Worm (Caenorhabditis elegans) whole organism, early embryonic: ENCODE measurements around the gene H12D21.9.

Source experiments
- B0310.2 ChIP-seq: sonication (generic microtip); optimal IDR thresholded peaks from 2 replicates; lab custom pipeline; 2016; ENCODE audit warnings: mild to moderate bottlenecking, missing genetic modification characterization, missing compliant biosample characterization
- aly-1 ChIP-seq: sonication (generic microtip); optimal IDR thresholded peaks from 2 replicates; lab custom pipeline; 2016; ENCODE audit warnings: missing genetic modification characterization, missing compliant biosample characterization
- ama-1 ChIP-seq: fragments of 150-350 bp; optimal IDR thresholded peaks from 2 replicates; lab custom pipeline; 2014
- ceh-13 ChIP-seq: fragments of 200-800 bp; sonication (Bioruptor generic); optimal IDR thresholded peaks from 2 replicates; lab custom pipeline; 2018; ENCODE audit warnings: mild to moderate bottlenecking, missing genetic modification characterization, missing compliant biosample characterization
- ets-7 ChIP-seq: sonication (generic microtip); optimal IDR thresholded peaks from 2 replicates; lab custom pipeline; 2016; ENCODE audit warnings: missing genotype, missing genetic modification characterization, missing compliant biosample characterization
- flt-1 ChIP-seq: fragments of 200-800 bp; sonication (Bioruptor generic); IDR thresholded peaks from 2 replicates; pipeline ENCODE4 v1.3.6; 2022; ENCODE audit warnings: missing genetic modification characterization, missing compliant biosample characterization
- hmbx-1 ChIP-seq: sonication (generic microtip); optimal IDR thresholded peaks from 2 replicates; lab custom pipeline; 2016; ENCODE audit warnings: mild to moderate bottlenecking, missing genetic modification characterization, missing compliant biosample characterization
- hmg-4 ChIP-seq: fragments of 200-800 bp; sonication (Bioruptor generic); optimal IDR thresholded peaks from 2 replicates; lab custom pipeline; 2018; ENCODE audit warnings: mild to moderate bottlenecking, missing genetic modification characterization, missing compliant biosample characterization
- pes-1 ChIP-seq: fragments of 200-800 bp; sonication (Bioruptor generic); IDR thresholded peaks from 2 replicates; pipeline ENCODE4 v1.3.6; 2022; ENCODE audit warnings: missing genetic modification reagents, missing genetic modification characterization, missing compliant biosample characterization
- scrt-1 ChIP-seq: fragments of 200-800 bp; sonication (Bioruptor generic); IDR thresholded peaks from 2 replicates; pipeline ENCODE4 v1.3.6; 2022; ENCODE audit warnings: missing genetic modification characterization, missing compliant biosample characterization
- sea-1 ChIP-seq: fragments of 200-800 bp; sonication (Bioruptor generic); conservative IDR thresholded peaks from 2 replicates; pipeline ENCODE4 v1.3.6; 2022; ENCODE audit warnings: missing genetic modification characterization, missing compliant biosample characterization
- tbx-11 ChIP-seq: fragments of 200-800 bp; sonication (Bioruptor generic); IDR thresholded peaks from 2 replicates; pipeline ENCODE4 v1.3.6; 2022; ENCODE audit warnings: missing genetic modification characterization, missing compliant biosample characterization
- tbx-37 ChIP-seq: fragments of 200-800 bp; sonication (Bioruptor generic); conservative IDR thresholded peaks from 2 replicates; pipeline ENCODE4 v1.3.6; 2022; ENCODE audit warnings: missing genetic modification reagents, missing genetic modification characterization, missing compliant biosample characterization

ce11 chrV:14897731-14898130 is 11.5 kb downstream of the H12D21.9 start, which contains the start of gene H12D21.6:
- TF ChIP-seq pes-1 (GFP tag; lab: Robert Waterston, UW) (no peak), ets-7 (tag; lab: Kevin White, UChicago) (no peak), tbx-11 (no peak), scrt-1 (GFP tag; lab: Robert Waterston, UW) (no peak), ama-1 (lab: Kevin White, UChicago) (no peak), B0310.2 (tag; lab: Kevin White, UChicago) (no peak), ceh-13 (no peak), hmbx-1 (tag; lab: Kevin White, UChicago) (no peak), sea-1 (GFP tag; lab: Robert Waterston, UW) (no peak), hmg-4 (no peak), tbx-37 (GFP tag; lab: Robert Waterston, UW) (no peak), aly-1 (tag; lab: Kevin White, UChicago) (no peak), flt-1 (GFP tag; lab: Robert Waterston, UW) (no peak)
